Worm (Caenorhabditis elegans) whole organism, L3 larva: ENCODE measurements around the gene idhg-1.

Experiments
- ceh-9 ChIP-seq: sonication (generic microtip); optimal IDR thresholded peaks from 2 replicates; lab custom pipeline; 2018; ENCODE audit warnings: missing biosample characterization, missing genetic modification characterization
- nhr-11 ChIP-seq: fragments of 150-350 bp; optimal IDR thresholded peaks from 2 replicates; lab custom pipeline; 2014; ENCODE audit warnings: missing biosample characterization, missing genetic modification characterization
- zag-1 ChIP-seq: fragments of 150-350 bp; optimal IDR thresholded peaks from 2 replicates; lab custom pipeline; 2014; ENCODE audit warnings: missing biosample characterization, missing genetic modification characterization

ce11 chrIII:4519410-4519809 lies 49.2 kb upstream of the idhg-1 start:
- TF ChIP-seq nhr-11 (tag; lab: Kevin White, UChicago): no peak
- no peak for TF ChIP-seq zag-1 (tag; lab: Kevin White, UChicago)
- no peak for TF ChIP-seq ceh-9
